Fruit fly (Drosophila melanogaster) whole organism, prepupa: ENCODE data around the gene Arpc4.

Experiments
- CG10631 ChIP-seq: fragments of 200-800 bp; sonication (Bioruptor generic); optimal IDR thresholded peaks from 2 replicates; lab custom pipeline; 2016; ENCODE audit warnings: missing biosample characterization, missing genetic modification characterization
- CG10669 ChIP-seq: fragments of 200-800 bp; sonication (Bioruptor generic); optimal IDR thresholded peaks from 3 replicates; lab custom pipeline; 2018; ENCODE audit warnings: missing biosample characterization, mild to moderate bottlenecking, missing genetic modification characterization, moderate library complexity
- CG11762 ChIP-seq: fragments of 200-800 bp; sonication (Bioruptor generic); optimal IDR thresholded peaks from 3 replicates; lab custom pipeline; 2016; ENCODE audit warnings: missing biosample characterization, missing genetic modification characterization; ENCODE audit not compliant: insufficient read depth
- CG15336 ChIP-seq: fragments of 200-800 bp; sonication (Bioruptor generic); IDR thresholded peaks from 2 replicates; pipeline ENCODE4 v1.3.6; 2022; ENCODE audit warnings: missing biosample characterization, missing genetic modification characterization
- CG3032 ChIP-seq: fragments of 200-800 bp; optimal IDR thresholded peaks from 2 replicates; lab custom pipeline; 2019; ENCODE audit warnings: missing biosample characterization, mild to moderate bottlenecking, missing genetic modification characterization, moderate library complexity
- CG31627 ChIP-seq: fragments of 200-800 bp; sonication (Bioruptor generic); optimal IDR thresholded peaks from 3 replicates; lab custom pipeline; 2016; ENCODE audit warnings: missing biosample characterization, missing genetic modification characterization
- CG34406 ChIP-seq: fragments of 200-800 bp; sonication (Bioruptor generic); optimal IDR thresholded peaks from 3 replicates; lab custom pipeline; 2016; ENCODE audit warnings: missing biosample characterization, missing genetic modification characterization
- CG6163 ChIP-seq: fragments of 200-800 bp; sonication (Bioruptor generic); IDR thresholded peaks from 3 replicates; pipeline ENCODE4 v1.3.6; 2022; ENCODE audit warnings: missing biosample characterization, missing genetic modification characterization
- CG6276 ChIP-seq: fragments of 200-800 bp; sonication (Bioruptor generic); optimal IDR thresholded peaks from 2 replicates; lab custom pipeline; 2017; ENCODE audit warnings: missing biosample characterization, mild to moderate bottlenecking, missing genetic modification characterization
- CG6792 ChIP-seq: fragments of 200-800 bp; sonication (Bioruptor generic); optimal IDR thresholded peaks from 3 replicates; lab custom pipeline; 2016; ENCODE audit warnings: missing biosample characterization, missing genetic modification characterization
- CG6854 ChIP-seq: fragments of 200-800 bp; sonication (Bioruptor generic); optimal IDR thresholded peaks from 2 replicates; lab custom pipeline; 2017; ENCODE audit warnings: missing biosample characterization, mild to moderate bottlenecking, missing genetic modification characterization
- CG7368 ChIP-seq: fragments of 200-800 bp; sonication (Bioruptor generic); optimal IDR thresholded peaks from 3 replicates; lab custom pipeline; 2016; ENCODE audit warnings: missing biosample characterization, missing genetic modification characterization
- CG8119 ChIP-seq: fragments of 200-800 bp; sonication (Bioruptor generic); IDR thresholded peaks from 3 replicates; pipeline ENCODE4 v1.3.6; 2022; ENCODE audit warnings: missing biosample characterization, missing genetic modification characterization
- CG8632 ChIP-seq: fragments of 200-800 bp; sonication (Bioruptor generic); optimal IDR thresholded peaks from 3 replicates; lab custom pipeline; 2016; ENCODE audit warnings: missing biosample characterization, missing genetic modification characterization
- CG9139 ChIP-seq: fragments of 200-800 bp; sonication (Bioruptor generic); optimal IDR thresholded peaks from 3 replicates; lab custom pipeline; 2017; ENCODE audit warnings: missing biosample characterization, mild to moderate bottlenecking, missing genetic modification characterization
- Eip75B ChIP-seq: fragments of 200-800 bp; sonication (Bioruptor generic); optimal IDR thresholded peaks from 3 replicates; lab custom pipeline; 2016; ENCODE audit warnings: missing biosample characterization, missing genetic modification characterization
- Eip78C ChIP-seq: fragments of 200-800 bp; sonication (Bioruptor generic); peaks from one replicate; lab custom pipeline; 2016; ENCODE audit warnings: missing biosample characterization, missing genetic modification characterization
- Ets21C ChIP-seq: fragments of 200-800 bp; sonication (Bioruptor generic); optimal IDR thresholded peaks from 3 replicates; lab custom pipeline; 2016; ENCODE audit warnings: missing biosample characterization, missing genetic modification characterization
- Ets96B ChIP-seq: fragments of 200-800 bp; optimal IDR thresholded peaks from 2 replicates; lab custom pipeline; 2019; ENCODE audit warnings: missing biosample characterization, mild to moderate bottlenecking, missing genetic modification characterization, moderate library complexity
- Gug ChIP-seq: fragments of 200-800 bp; sonication (Bioruptor generic); IDR thresholded peaks from 2 replicates; pipeline ENCODE4 v1.3.6; 2022; ENCODE audit warnings: missing biosample characterization, missing genetic modification characterization
- Hr38 ChIP-seq: sonication (Bioruptor generic); optimal IDR thresholded peaks from 2 replicates; lab custom pipeline; 2016; ENCODE audit warnings: missing biosample characterization, missing genetic modification characterization
- Hr39 ChIP-seq: fragments of 200-800 bp; sonication (Bioruptor generic); optimal IDR thresholded peaks from 2 replicates; lab custom pipeline; 2016; ENCODE audit warnings: missing biosample characterization, missing genetic modification characterization
- Hr4 ChIP-seq: fragments of 200-800 bp; sonication (Bioruptor generic); optimal IDR thresholded peaks from 3 replicates; lab custom pipeline; 2016; ENCODE audit warnings: missing biosample characterization, missing genetic modification characterization
- Lpt ChIP-seq: fragments of 200-800 bp; sonication (Bioruptor generic); optimal IDR thresholded peaks from 3 replicates; lab custom pipeline; 2016; ENCODE audit warnings: missing biosample characterization, missing genetic modification characterization
- Met ChIP-seq: fragments of 200-800 bp; sonication (Bioruptor generic); optimal IDR thresholded peaks from 3 replicates; lab custom pipeline; 2016; ENCODE audit warnings: missing biosample characterization, missing genetic modification characterization
- OdsH ChIP-seq: fragments of 200-800 bp; sonication (Bioruptor generic); optimal IDR thresholded peaks from 3 replicates; lab custom pipeline; 2016; ENCODE audit warnings: missing biosample characterization, missing genetic modification characterization
- Smox ChIP-seq: fragments of 200-800 bp; sonication (Bioruptor generic); optimal IDR thresholded peaks from 3 replicates; lab custom pipeline; 2016; ENCODE audit warnings: missing biosample characterization, missing genetic modification characterization
- Sox102F ChIP-seq: fragments of 200-800 bp; sonication (Bioruptor generic); optimal IDR thresholded peaks from 2 replicates; lab custom pipeline; 2016; ENCODE audit warnings: missing biosample characterization, mild to moderate bottlenecking, missing genetic modification characterization
- Sox14 ChIP-seq: fragments of 200-800 bp; sonication (Bioruptor generic); optimal IDR thresholded peaks from 3 replicates; lab custom pipeline; 2016; ENCODE audit warnings: missing biosample characterization, missing genetic modification characterization
- Sox15 ChIP-seq: fragments of 200-800 bp; sonication (Bioruptor generic); optimal IDR thresholded peaks from 3 replicates; lab custom pipeline; 2016; ENCODE audit warnings: missing biosample characterization, missing genetic modification characterization
- achi ChIP-seq: fragments of 200-800 bp; sonication (Bioruptor generic); optimal IDR thresholded peaks from 3 replicates; lab custom pipeline; 2016; ENCODE audit warnings: missing biosample characterization, missing genetic modification characterization
- acj6 ChIP-seq: fragments of 200-800 bp; sonication (Bioruptor generic); optimal IDR thresholded peaks from 3 replicates; lab custom pipeline; 2016; ENCODE audit warnings: missing biosample characterization, missing genetic modification characterization
- cyc ChIP-seq: fragments of 200-800 bp; sonication (Bioruptor generic); optimal IDR thresholded peaks from 3 replicates; lab custom pipeline; 2016; ENCODE audit warnings: missing biosample characterization, missing genetic modification characterization
- dac ChIP-seq: fragments of 200-800 bp; sonication (Bioruptor generic); optimal IDR thresholded peaks from 2 replicates; lab custom pipeline; 2017; ENCODE audit warnings: missing biosample characterization, mild to moderate bottlenecking, missing genetic modification characterization
- dsx ChIP-seq: fragments of 200-800 bp; optimal IDR thresholded peaks from 3 replicates; lab custom pipeline; 2019; ENCODE audit warnings: missing biosample characterization, mild to moderate bottlenecking, missing genetic modification characterization, moderate library complexity; ENCODE audit not compliant: poor library complexity, severe bottlenecking
- eg ChIP-seq: fragments of 200-800 bp; sonication (Bioruptor generic); IDR thresholded peaks from 3 replicates; pipeline ENCODE4 v1.3.6; 2022; ENCODE audit warnings: missing biosample characterization, missing genetic modification characterization
- esn ChIP-seq: fragments of 200-800 bp; sonication (Bioruptor generic); optimal IDR thresholded peaks from 2 replicates; lab custom pipeline; 2016; ENCODE audit warnings: missing biosample characterization, mild to moderate bottlenecking, missing genetic modification characterization, moderate library complexity
- fkh ChIP-seq: fragments of 200-800 bp; sonication (Bioruptor generic); optimal IDR thresholded peaks from 3 replicates; lab custom pipeline; 2017; ENCODE audit warnings: missing biosample characterization, mild to moderate bottlenecking, missing genetic modification characterization, moderate library complexity
- lz ChIP-seq: fragments of 200-800 bp; sonication (Bioruptor generic); optimal IDR thresholded peaks from 3 replicates; lab custom pipeline; 2016; ENCODE audit warnings: missing biosample characterization, missing genetic modification characterization
- net ChIP-seq: fragments of 200-800 bp; sonication (Bioruptor generic); optimal IDR thresholded peaks from 3 replicates; lab custom pipeline; 2016; ENCODE audit warnings: missing biosample characterization, missing genetic modification characterization
- pdm3 ChIP-seq: fragments of 200-800 bp; sonication (Bioruptor generic); optimal IDR thresholded peaks from 3 replicates; lab custom pipeline; 2016; ENCODE audit warnings: missing biosample characterization, missing genetic modification characterization
- salr ChIP-seq, 2 experiments: fragments of 200-800 bp; sonication (Bioruptor generic); optimal IDR thresholded peaks; 3 replicates each; lab custom pipeline; 2016 to 2018; ENCODE audit warnings: missing biosample characterization in 2 of 2, missing genetic modification characterization in 2 of 2, mild to moderate bottlenecking in 1 of 2
- spab ChIP-seq: fragments of 200-800 bp; sonication (Bioruptor generic); optimal IDR thresholded peaks from 2 replicates; lab custom pipeline; 2017; ENCODE audit warnings: missing biosample characterization, mild to moderate bottlenecking, missing genetic modification characterization, missing genetic modification reagents
- topi ChIP-seq: fragments of 200-800 bp; sonication (Bioruptor generic); optimal IDR thresholded peaks from 3 replicates; lab custom pipeline; 2016; ENCODE audit warnings: missing biosample characterization, missing genetic modification characterization
- vri ChIP-seq: fragments of 200-800 bp; sonication (Bioruptor generic); optimal IDR thresholded peaks from 3 replicates; lab custom pipeline; 2016; ENCODE audit warnings: missing biosample characterization, mild to moderate bottlenecking, missing genetic modification characterization

Arpc4 gene

DNA sequence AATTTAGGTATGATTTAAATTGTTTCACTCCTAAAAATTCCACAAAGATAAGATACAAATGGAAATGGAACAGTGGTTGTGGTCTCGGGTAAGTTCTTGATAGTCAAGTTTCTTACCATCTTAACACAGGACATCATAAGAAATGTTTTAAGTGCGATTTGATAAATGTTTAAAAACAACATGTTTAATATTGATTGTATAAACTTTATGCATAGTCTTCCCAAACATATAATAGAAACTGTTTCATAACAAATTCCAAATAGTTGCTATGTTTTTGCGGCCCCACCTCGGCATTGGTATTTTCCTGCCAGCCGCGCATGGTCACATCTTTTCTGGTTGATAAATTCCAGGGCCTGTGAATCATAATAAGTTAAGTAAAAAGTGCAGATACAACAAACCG is at the start of gene Arpc4:
Gene Arpc4 (plus strand): TSS at position 318 of the 400 bp plus-strand sequence.
- peak; percentile 2 for TF ChIP-seq Sox15 (GFP tag; lab: Kevin White, UChicago)
- no peak for TF ChIP-seq CG9139 (GFP tag; lab: Kevin White, UChicago)
- TF ChIP-seq CG3032 (tag; lab: Kevin White, UChicago), result peak; percentile 57
- 0 out of 3 replicates have a peak, but pooled peaks have one; percentile 27 for TF ChIP-seq CG8119 (GFP tag; lab: Robert Waterston, UW)
- peak; percentile 25 for TF ChIP-seq Ets96B (tag; lab: Kevin White, UChicago)
- peak; percentile 40 for TF ChIP-seq acj6 (GFP tag; lab: Kevin White, UChicago)
- peak; percentile 42 for TF ChIP-seq CG6792 (GFP tag; lab: Kevin White, UChicago)
- peak; percentile 70 for TF ChIP-seq esn (GFP tag; lab: Kevin White, UChicago)
- no peak for TF ChIP-seq Lpt
- TF ChIP-seq Sox102F, result no peak
- TF ChIP-seq Smox, result peak; percentile 58
- peak; percentile 62 for TF ChIP-seq lz (GFP tag; lab: Kevin White, UChicago)
- peak; percentile 65; the same call in 2 of the 3 replicates for TF ChIP-seq CG6163
- peak; percentile 73 for TF ChIP-seq pdm3 (GFP tag; lab: Kevin White, UChicago)
- TF ChIP-seq salr (GFP tag; optimal IDR thresholded peaks at IDR 0.05; lab: Kevin White, UChicago), result no peak
- TF ChIP-seq Met (GFP tag; lab: Kevin White, UChicago), result peak; percentile 46
- peak; percentile 48 for TF ChIP-seq cyc
- TF ChIP-seq dac (GFP tag; lab: Kevin White, UChicago), result no peak
- peak; percentile 46 for TF ChIP-seq Ets21C (GFP tag; lab: Kevin White, UChicago)
- TF ChIP-seq achi, result no peak
- peak; percentile 49 for TF ChIP-seq Hr4
- TF ChIP-seq Hr39 (GFP tag; lab: Kevin White, UChicago), result peak; percentile 60
- peak; percentile 62 for TF ChIP-seq CG10631
- TF ChIP-seq topi (GFP tag; lab: Kevin White, UChicago), result peak; percentile 46
- TF ChIP-seq Eip75B, result peak; percentile 57
- peak; percentile 82 for TF ChIP-seq Eip78C
- TF ChIP-seq Sox14 (GFP tag; lab: Kevin White, UChicago), result peak; percentile 67
- TF ChIP-seq net (GFP tag; lab: Kevin White, UChicago), result no peak
- TF ChIP-seq CG15336 (GFP tag; lab: Robert Waterston, UW), result no peak; the same call in 1 of the 2 replicates
- TF ChIP-seq CG31627 (GFP tag; lab: Kevin White, UChicago), result peak; percentile 64

dm6 chr2L:6075345-6075744 is 49.6 kb upstream of the Arpc4 start:
- TF ChIP-seq OdsH (GFP tag; lab: Kevin White, UChicago) (no peak), CG34406 (GFP tag; lab: Kevin White, UChicago) (no peak), CG8632 (GFP tag; lab: Kevin White, UChicago) (no peak), CG6163 (no peak), CG6276 (no peak), Smox (no peak), CG7368 (GFP tag; lab: Kevin White, UChicago) (no peak), CG3032 (tag; lab: Kevin White, UChicago) (no peak), eg (GFP tag; lab: Robert Waterston, UW) (no peak), spab (no peak), lz (GFP tag; lab: Kevin White, UChicago) (no peak), Met (GFP tag; lab: Kevin White, UChicago) (no peak), dsx (GFP tag; lab: Kevin White, UChicago) (no peak), Gug (GFP tag; lab: Robert Waterston, UW) (no peak), dac (GFP tag; lab: Kevin White, UChicago) (no peak), CG11762 (GFP tag; lab: Kevin White, UChicago) (no peak)
- TF ChIP-seq, all 60 proteins: peak for 0

DNA sequence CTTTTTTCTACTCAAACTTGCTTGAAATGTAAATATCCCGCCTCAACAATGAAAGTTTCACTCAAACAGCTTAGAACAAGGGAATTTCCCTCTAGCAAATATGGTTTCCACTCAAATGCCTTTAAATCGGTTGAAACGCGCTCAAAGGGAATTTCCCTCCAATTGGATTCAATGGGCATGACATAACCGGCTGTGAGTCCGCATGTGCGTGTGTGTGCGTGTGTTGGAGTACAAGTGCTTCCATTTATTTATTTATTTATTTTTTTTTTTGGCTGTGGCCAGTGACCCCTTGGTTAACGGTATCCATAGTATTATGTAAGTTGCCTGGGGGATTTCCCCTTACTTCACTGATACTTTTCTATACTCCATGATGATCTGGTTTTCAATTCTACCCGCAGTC is 48.8 kb upstream of the Arpc4 start:
- TF ChIP-seq vri (peak; percentile 62), Eip78C (peak; percentile 11), CG6276 (peak; percentile 50), CG6854 (GFP tag; lab: Kevin White, UChicago) (no peak), CG34406 (GFP tag; lab: Kevin White, UChicago) (no peak), CG10669 (GFP tag; lab: Kevin White, UChicago) (no peak), fkh (GFP tag; lab: Kevin White, UChicago) (peak; percentile 39), Hr38 (no peak)
